Fruit fly (Drosophila melanogaster) whole organism, adult: Measurements from ENCODE around the gene CG10553.

Experiments
- CG11617 ChIP-seq: fragments of 200-800 bp; sonication (Bioruptor generic); optimal IDR thresholded peaks from 2 replicates; lab custom pipeline; 2017; ENCODE audit warnings: mild to moderate bottlenecking, missing biosample characterization, missing genetic modification reagents, missing genetic modification characterization
- CG12768 ChIP-seq: fragments of 200-800 bp; sonication (Bioruptor generic); optimal IDR thresholded peaks from 2 replicates; lab custom pipeline; 2017; ENCODE audit warnings: missing biosample characterization, missing genetic modification characterization, mild to moderate bottlenecking, moderate library complexity, missing genetic modification reagents
- CG14711 ChIP-seq: fragments of 200-800 bp; sonication (Bioruptor generic); optimal IDR thresholded peaks from 2 replicates; lab custom pipeline; 2018; ENCODE audit warnings: missing biosample characterization, mild to moderate bottlenecking, missing genetic modification characterization, moderate library complexity
- CG1620 ChIP-seq: fragments of 200-800 bp; sonication (Bioruptor generic); optimal IDR thresholded peaks from 2 replicates; lab custom pipeline; 2016; ENCODE audit warnings: missing biosample characterization, missing genetic modification characterization
- CG33017 ChIP-seq: fragments of 200-800 bp; sonication (Bioruptor generic); optimal IDR thresholded peaks from 2 replicates; lab custom pipeline; 2018; ENCODE audit warnings: missing biosample characterization, mild to moderate bottlenecking, missing genetic modification characterization, moderate library complexity
- CG5204 ChIP-seq: fragments of 200-800 bp; sonication (Bioruptor generic); optimal IDR thresholded peaks from 2 replicates; lab custom pipeline; 2016; ENCODE audit warnings: missing biosample characterization, missing genetic modification characterization
- CG7045 ChIP-seq: fragments of 200-800 bp; sonication (Bioruptor generic); optimal IDR thresholded peaks from 2 replicates; lab custom pipeline; 2017; ENCODE audit warnings: missing biosample characterization, mild to moderate bottlenecking, missing genetic modification characterization
- CG7101 ChIP-seq: fragments of 200-800 bp; sonication (Bioruptor generic); optimal IDR thresholded peaks from 2 replicates; lab custom pipeline; 2018; ENCODE audit warnings: missing biosample characterization, mild to moderate bottlenecking, missing genetic modification characterization, moderate library complexity
- Clk ChIP-seq: fragments of 200-800 bp; sonication (Bioruptor generic); optimal IDR thresholded peaks from 2 replicates; lab custom pipeline; 2017; ENCODE audit warnings: missing biosample characterization, missing genetic modification characterization
- Crg-1 ChIP-seq: fragments of 200-800 bp; sonication (Bioruptor generic); optimal IDR thresholded peaks from 2 replicates; lab custom pipeline; 2016; ENCODE audit warnings: missing biosample characterization, missing genetic modification characterization
- Hr96 ChIP-seq: fragments of 200-800 bp; sonication (Bioruptor generic); optimal IDR thresholded peaks from 2 replicates; lab custom pipeline; 2016; ENCODE audit warnings: missing biosample characterization, missing genetic modification characterization
- Mnt ChIP-seq: fragments of 200-800 bp; sonication (Bioruptor generic); optimal IDR thresholded peaks from 2 replicates; lab custom pipeline; 2016; ENCODE audit warnings: missing biosample characterization, mild to moderate bottlenecking, missing genetic modification characterization
- bab1 ChIP-seq: fragments of 200-800 bp; sonication (Bioruptor generic); optimal IDR thresholded peaks from 3 replicates; lab custom pipeline; 2019; ENCODE audit warnings: missing biosample characterization, mild to moderate bottlenecking, missing genetic modification characterization, moderate library complexity
- cic ChIP-seq: fragments of 200-800 bp; sonication (Bioruptor generic); optimal IDR thresholded peaks from 2 replicates; lab custom pipeline; 2017; ENCODE audit warnings: missing biosample characterization, mild to moderate bottlenecking, missing genetic modification characterization, moderate library complexity
- cnc ChIP-seq, 2 experiments: fragments of >200 bp; optimal IDR thresholded peaks; 2 replicates each; lab custom pipeline; 2017
- kay ChIP-seq: fragments of 200-800 bp; sonication (Bioruptor generic); peaks from one replicate; lab custom pipeline; 2016; ENCODE audit warnings: missing biosample characterization, missing genetic modification characterization, borderline replicate concordance
- pad ChIP-seq: fragments of 200-800 bp; sonication (Bioruptor generic); optimal IDR thresholded peaks from 3 replicates; lab custom pipeline; 2017; ENCODE audit warnings: missing biosample characterization, missing genetic modification characterization, mild to moderate bottlenecking, moderate library complexity, missing genetic modification reagents
- tj ChIP-seq: fragments of 200-800 bp; sonication (Bioruptor generic); optimal IDR thresholded peaks from 3 replicates; lab custom pipeline; 2017; ENCODE audit warnings: missing biosample characterization, mild to moderate bottlenecking, missing genetic modification characterization, moderate library complexity
- toe ChIP-seq: fragments of 200-800 bp; sonication (Bioruptor generic); optimal IDR thresholded peaks from 2 replicates; lab custom pipeline; 2016; ENCODE audit warnings: missing biosample characterization, missing genetic modification characterization

CG10553 gene

DNA sequence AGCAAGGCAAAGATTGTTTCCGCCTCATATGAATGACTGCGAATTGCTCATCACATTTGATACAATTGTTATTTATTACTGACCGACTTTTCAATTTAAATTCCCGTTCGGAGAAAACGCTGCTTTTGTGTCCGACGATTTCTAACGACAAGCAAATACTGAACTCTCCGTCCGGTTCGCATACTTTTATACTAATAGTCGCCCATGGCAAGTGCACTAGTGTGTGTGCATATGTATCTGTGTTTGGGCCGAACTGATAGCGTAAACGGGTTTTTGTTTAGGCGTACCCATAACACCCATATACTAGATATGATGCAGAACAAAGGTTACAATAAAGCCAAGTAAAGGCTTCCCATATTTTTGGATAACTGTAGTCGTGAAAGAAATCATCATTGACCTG is 9.7 kb downstream of the CG10553 start, which contains the start of gene CG10550:
Gene CG10550 (minus strand): TSS at position 164 of the 400 bp plus-strand sequence.
- TF ChIP-seq Hr96 (GFP tag; lab: Kevin White, UChicago) (peak; percentile 1), CG1620 (GFP tag; lab: Kevin White, UChicago) (no peak), cic (GFP tag; lab: Kevin White, UChicago) (peak; percentile 46), Mnt (peak; percentile 33), CG12768 (GFP tag; lab: Kevin White, UChicago) (peak; percentile 61)

DNA sequence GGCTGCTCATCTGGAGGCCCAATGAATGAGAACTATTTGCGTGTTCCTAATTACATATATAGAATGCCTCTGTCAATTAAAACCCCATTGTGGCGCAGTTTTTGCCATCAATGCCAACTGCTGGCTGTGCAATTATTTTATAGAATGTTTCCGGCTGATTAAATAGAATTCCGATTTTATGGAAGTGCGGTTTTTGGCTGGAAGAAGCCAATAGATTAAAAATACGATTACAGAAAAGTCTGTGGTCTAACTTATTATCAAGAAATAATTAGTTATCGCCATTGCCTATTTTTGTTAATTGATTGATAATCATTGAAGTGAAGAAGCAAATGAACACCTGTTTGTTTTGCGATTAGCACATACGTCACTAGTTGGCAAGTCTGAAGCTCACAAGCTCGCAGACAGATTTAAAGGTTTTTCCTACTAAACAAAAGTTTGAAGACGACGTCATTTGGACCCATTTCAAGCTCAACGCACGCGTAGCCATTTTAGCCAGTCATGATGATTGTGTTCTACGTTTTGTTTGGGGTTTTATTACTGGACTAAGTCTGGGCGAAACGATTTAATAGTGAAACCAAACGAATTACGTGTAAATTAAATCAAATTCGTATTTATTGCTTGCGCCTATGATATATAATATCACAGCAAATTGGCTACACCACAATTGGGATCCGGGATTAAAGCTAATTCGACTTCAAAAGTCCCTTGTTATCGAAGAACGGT is 11.9 kb downstream of the CG10553 start:
- TF ChIP-seq CG12768 (GFP tag; lab: Kevin White, UChicago) = peak; percentile 23
- TF ChIP-seq tj (GFP tag; lab: Kevin White, UChicago) = peak; percentile 28
- peak; percentile 73 for TF ChIP-seq cic (GFP tag; lab: Kevin White, UChicago)
- TF ChIP-seq Hr96 (GFP tag; lab: Kevin White, UChicago) = no peak
- no peak for TF ChIP-seq CG7045 (GFP tag; lab: Kevin White, UChicago)
- TF ChIP-seq kay = peak; percentile 95
- TF ChIP-seq Mnt = no peak
- TF ChIP-seq cnc (optimal IDR thresholded peaks at IDR 0.05; lab: Kevin White, UChicago) = peak; percentile 54 to 91
- no peak for TF ChIP-seq Crg-1 (GFP tag; lab: Kevin White, UChicago)

DNA sequence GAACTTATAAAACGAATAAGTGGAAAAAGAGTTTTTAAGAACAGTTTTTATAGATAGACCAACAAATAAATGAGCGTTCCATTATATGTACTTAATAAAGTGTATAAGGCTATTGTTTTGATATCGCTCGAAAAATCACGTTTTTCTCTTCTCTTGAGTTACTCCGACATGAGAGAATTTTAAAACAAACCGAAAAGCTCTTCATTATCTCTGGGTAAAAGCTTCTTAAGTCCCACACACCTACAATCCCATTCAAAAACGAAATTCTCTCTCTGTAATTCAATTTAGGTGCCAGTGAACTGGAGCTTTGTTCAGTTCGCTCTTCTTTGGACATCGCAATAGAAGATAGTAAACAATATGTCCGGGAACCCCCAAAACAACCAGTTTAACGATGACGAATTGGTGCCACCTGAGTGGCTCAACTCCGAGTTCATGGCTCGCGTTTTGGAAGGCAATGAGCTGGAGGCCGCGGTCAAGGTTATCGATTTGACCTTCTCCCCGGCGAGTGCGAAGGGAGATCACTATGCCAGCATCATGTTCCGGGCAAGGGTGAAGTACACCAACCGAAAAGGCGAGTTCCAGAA is 14.0 kb downstream of the CG10553 start, which contains the start of gene CG31436:
Gene CG31436 (plus strand): TSS at position 281 of the 584 bp plus-strand sequence.
- peak; percentile 62 for TF ChIP-seq cic (GFP tag; lab: Kevin White, UChicago)
- TF ChIP-seq kay = peak; percentile 84
- TF ChIP-seq CG7045 (GFP tag; lab: Kevin White, UChicago) = no peak

DNA sequence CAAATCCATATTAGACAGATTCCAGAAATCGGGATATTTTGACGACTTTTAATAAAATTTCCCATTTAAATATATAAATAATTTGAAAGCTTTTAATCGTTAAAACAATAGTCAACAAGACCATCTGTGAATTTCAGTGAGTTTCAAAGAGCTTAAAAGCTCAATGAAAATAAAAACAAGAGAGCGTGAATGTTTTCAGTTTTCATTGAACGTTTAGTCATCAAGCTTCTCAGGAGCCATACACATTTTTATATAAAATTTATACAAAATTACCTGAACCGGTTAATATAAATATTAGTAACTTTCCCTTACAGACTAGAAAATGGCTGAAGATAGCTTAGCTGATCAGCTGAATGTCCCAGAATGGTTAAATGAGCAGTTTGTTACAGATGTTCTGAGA is 15.7 kb downstream of the CG10553 start, which contains the start of gene CG31370:
Gene CG31370 (plus strand): TSS at position 226 of the 400 bp plus-strand sequence.
- TF ChIP-seq pad (GFP tag; lab: Kevin White, UChicago) (no peak), tj (GFP tag; lab: Kevin White, UChicago) (no peak), Crg-1 (GFP tag; lab: Kevin White, UChicago) (no peak), bab1 (GFP tag; lab: Kevin White, UChicago) (no peak), toe (GFP tag; lab: Kevin White, UChicago) (no peak), kay (peak; percentile 93), cnc (optimal IDR thresholded peaks at IDR 0.05; lab: Kevin White, UChicago) (no peak), CG12768 (GFP tag; lab: Kevin White, UChicago) (no peak), CG1620 (GFP tag; lab: Kevin White, UChicago) (no peak), CG11617 (GFP tag; lab: Kevin White, UChicago) (no peak), cic (GFP tag; lab: Kevin White, UChicago) (peak; percentile 26), CG5204 (no peak)

DNA sequence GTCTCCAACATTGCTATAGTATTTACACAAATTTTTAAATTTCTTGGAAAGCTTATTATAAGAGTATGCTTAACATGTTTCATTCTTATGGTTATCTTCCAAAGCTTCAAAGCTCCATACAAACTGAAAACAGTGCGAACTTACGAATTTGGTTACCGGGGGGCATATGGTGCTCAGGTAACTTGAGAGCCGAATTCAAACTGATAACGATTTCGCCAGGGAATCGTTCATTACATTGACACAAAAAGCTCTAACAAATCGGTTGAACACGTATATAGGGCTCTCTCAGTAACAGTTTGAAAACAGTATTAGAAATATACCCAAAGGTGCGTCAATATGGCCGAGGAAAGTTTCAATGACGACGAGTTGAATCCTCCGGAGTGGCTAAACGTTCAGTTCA is 17.3 kb downstream of the CG10553 start, which contains the start of gene CG13659:
Gene CG13659 (plus strand): TSS at position 317 of the 400 bp plus-strand sequence.
- TF ChIP-seq kay = peak; percentile 46
- no peak for TF ChIP-seq Mnt

DNA sequence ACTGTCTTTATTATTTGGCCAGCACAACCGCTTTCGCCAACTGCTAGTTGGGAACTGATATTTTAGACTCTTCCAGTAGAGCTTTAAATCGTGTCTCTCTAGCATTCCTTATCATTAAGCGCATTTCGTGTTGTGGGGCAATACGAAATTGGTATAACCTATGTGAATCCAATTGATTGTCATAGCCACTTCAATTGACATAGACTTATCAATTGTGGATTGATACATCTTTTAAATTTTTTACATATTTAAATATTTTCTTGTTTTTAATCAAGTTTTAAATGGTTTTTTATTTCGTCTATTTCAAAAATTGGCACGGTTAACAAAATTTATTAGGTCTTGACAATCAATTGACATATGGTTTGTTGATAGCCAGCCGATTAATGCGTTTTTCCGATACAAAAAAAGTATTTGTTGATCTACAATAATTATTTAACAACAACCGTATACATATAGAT is 18.4 kb downstream of the CG10553 start, which contains the start of gene CG31288:
Gene CG31288 (minus strand): TSS at position 51 of the 458 bp plus-strand sequence.
- no peak for TF ChIP-seq Crg-1 (GFP tag; lab: Kevin White, UChicago)
- TF ChIP-seq kay = peak; percentile 90

DNA sequence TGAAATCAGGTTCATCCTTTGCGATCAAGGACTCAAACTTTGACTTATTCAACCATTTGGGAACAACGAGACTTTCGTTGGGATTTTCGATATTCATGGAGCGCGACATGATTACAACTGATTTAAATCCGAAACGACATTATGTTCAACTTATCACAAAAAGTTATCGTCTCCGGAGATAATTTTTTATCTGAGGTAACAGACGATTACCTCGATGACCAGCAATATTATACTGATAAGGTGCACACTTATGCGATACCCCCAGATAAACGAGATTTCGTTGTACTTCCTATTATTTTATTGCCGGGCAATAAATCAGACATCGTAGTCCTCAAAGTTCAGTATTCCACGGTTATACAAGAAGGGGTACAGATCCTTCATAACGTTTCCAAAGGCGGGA is 20.2 kb downstream of the CG10553 start, which contains the start of gene CG31097:
Gene CG31097 (minus strand): TSS at position 101 of the 400 bp plus-strand sequence.
- TF ChIP-seq CG33017 (no peak), toe (GFP tag; lab: Kevin White, UChicago) (no peak), CG14711 (no peak), tj (GFP tag; lab: Kevin White, UChicago) (no peak), CG7101 (tag; lab: Kevin White, UChicago) (no peak), kay (no peak), CG11617 (GFP tag; lab: Kevin White, UChicago) (no peak), Crg-1 (GFP tag; lab: Kevin White, UChicago) (no peak), CG7045 (GFP tag; lab: Kevin White, UChicago) (no peak), cnc (optimal IDR thresholded peaks at IDR 0.05; lab: Kevin White, UChicago) (no peak), CG1620 (GFP tag; lab: Kevin White, UChicago) (no peak), bab1 (GFP tag; lab: Kevin White, UChicago) (no peak), CG5204 (no peak), pad (GFP tag; lab: Kevin White, UChicago) (no peak), CG12768 (GFP tag; lab: Kevin White, UChicago) (no peak), Clk (GFP tag; lab: Kevin White, UChicago) (no peak), cic (GFP tag; lab: Kevin White, UChicago) (no peak)
